Fruit fly (Drosophila melanogaster) whole organism, prepupa: ENCODE data around the gene CG8142.
A peak's percentile ranks its signal among the peaks of the same experiment; 100 is the strongest.

ENCODE experiments used
- CG11294 ChIP-seq: fragments of 200-800 bp; sonication (Bioruptor generic); IDR thresholded peaks from 2 replicates; pipeline ENCODE4 v1.3.6; 2022; ENCODE audit warnings: missing biosample characterization, missing genetic modification characterization
- CG11902 ChIP-seq: fragments of 200-800 bp; sonication (Bioruptor generic); optimal IDR thresholded peaks from 3 replicates; lab custom pipeline; 2016; ENCODE audit warnings: missing biosample characterization, missing genetic modification characterization
- CG8632 ChIP-seq: fragments of 200-800 bp; sonication (Bioruptor generic); optimal IDR thresholded peaks from 3 replicates; lab custom pipeline; 2016; ENCODE audit warnings: missing biosample characterization, missing genetic modification characterization
- CG9139 ChIP-seq: fragments of 200-800 bp; sonication (Bioruptor generic); optimal IDR thresholded peaks from 3 replicates; lab custom pipeline; 2017; ENCODE audit warnings: missing biosample characterization, mild to moderate bottlenecking, missing genetic modification characterization
- Hr39 ChIP-seq: fragments of 200-800 bp; sonication (Bioruptor generic); optimal IDR thresholded peaks from 2 replicates; lab custom pipeline; 2016; ENCODE audit warnings: missing biosample characterization, missing genetic modification characterization
- fd59A ChIP-seq: fragments of 200-800 bp; sonication (Bioruptor generic); optimal IDR thresholded peaks from 2 replicates; lab custom pipeline; 2017; ENCODE audit warnings: missing biosample characterization, mild to moderate bottlenecking, missing genetic modification characterization, missing genetic modification reagents
- lz ChIP-seq: fragments of 200-800 bp; sonication (Bioruptor generic); optimal IDR thresholded peaks from 3 replicates; lab custom pipeline; 2016; ENCODE audit warnings: missing biosample characterization, missing genetic modification characterization
- pdm3 ChIP-seq: fragments of 200-800 bp; sonication (Bioruptor generic); optimal IDR thresholded peaks from 3 replicates; lab custom pipeline; 2016; ENCODE audit warnings: missing biosample characterization, missing genetic modification characterization
- spab ChIP-seq: fragments of 200-800 bp; sonication (Bioruptor generic); optimal IDR thresholded peaks from 2 replicates; lab custom pipeline; 2017; ENCODE audit warnings: missing biosample characterization, mild to moderate bottlenecking, missing genetic modification characterization, missing genetic modification reagents
- vri ChIP-seq: fragments of 200-800 bp; sonication (Bioruptor generic); optimal IDR thresholded peaks from 3 replicates; lab custom pipeline; 2016; ENCODE audit warnings: missing biosample characterization, mild to moderate bottlenecking, missing genetic modification characterization

dm6 chrX:17806335-17806734 lies 38.2 kb downstream of the CG8142 start:
- TF ChIP-seq CG8632 (GFP tag; lab: Kevin White, UChicago), result no peak
- no peak for TF ChIP-seq vri (GFP tag; lab: Kevin White, UChicago)
- TF ChIP-seq CG11902 (GFP tag; lab: Kevin White, UChicago), result no peak
- no peak for TF ChIP-seq pdm3 (GFP tag; lab: Kevin White, UChicago)
- TF ChIP-seq Hr39 (GFP tag; lab: Kevin White, UChicago), result no peak
- TF ChIP-seq spab (GFP tag; lab: Kevin White, UChicago), result peak; percentile 39
- TF ChIP-seq CG9139 (GFP tag; lab: Kevin White, UChicago), result peak; percentile 77
- no peak for TF ChIP-seq fd59A (GFP tag; lab: Kevin White, UChicago)
- no peak for TF ChIP-seq lz (GFP tag; lab: Kevin White, UChicago)
- no peak for TF ChIP-seq CG11294 (GFP tag; lab: Robert Waterston, UW)
